Fruit fly (Drosophila melanogaster) ovary, adult (tissue): Measurements from ENCODE around the gene AMPKalpha.

ENCODE experiments used
- CG17801 ChIP-seq: fragments of 200-800 bp; optimal IDR thresholded peaks from 2 replicates; lab custom pipeline; 2019; ENCODE audit warnings: missing biosample characterization, mild to moderate bottlenecking, missing genetic modification characterization, moderate library complexity; ENCODE audit not compliant: partially characterized antibody

Gene AMPKalpha

DNA sequence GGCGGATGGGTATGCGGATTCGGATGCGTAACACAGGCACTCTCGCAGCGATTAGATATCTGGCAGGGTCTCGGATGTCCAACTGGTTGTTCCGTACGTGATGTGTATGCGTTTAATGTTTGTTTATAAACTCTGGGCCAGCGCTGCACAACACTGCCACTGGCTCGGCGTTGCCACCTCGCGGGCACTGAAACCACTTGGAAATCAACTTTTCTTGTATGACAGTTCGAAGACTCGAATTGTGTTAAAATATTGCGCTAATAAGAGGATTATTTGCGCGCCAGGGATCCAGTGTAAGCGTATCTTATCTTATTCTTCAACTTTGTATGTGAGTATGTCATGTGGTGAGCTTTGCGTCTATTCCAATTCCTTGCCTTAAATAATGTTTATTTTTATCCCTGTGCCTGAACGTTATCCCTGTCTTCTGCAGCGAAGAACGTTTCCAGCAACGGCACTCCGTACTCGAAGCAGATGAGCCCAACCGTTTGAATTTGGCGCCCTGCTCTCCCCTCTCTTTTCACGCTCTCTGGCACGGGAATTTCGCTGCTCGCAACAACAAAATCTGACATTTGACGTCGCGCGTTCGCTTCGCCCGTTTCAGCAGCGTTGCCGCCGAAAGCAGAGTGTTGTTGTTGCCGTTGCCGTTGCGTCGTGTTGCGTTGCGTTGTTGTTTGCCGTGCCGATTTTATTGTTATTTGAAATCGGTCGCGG, 5.2 kb downstream of the AMPKalpha start, which contains the start of the genes CG3719 and CG32813:
Gene CG3719, minus strand, starts transcription at position 131 of the 711 bp plus-strand sequence.
Gene CG32813, plus strand, starts transcription at position 565 of the 711 bp plus-strand sequence.
- TF ChIP-seq CG17801 (GFP tag; lab: Kevin White, UChicago): no peak

DNA sequence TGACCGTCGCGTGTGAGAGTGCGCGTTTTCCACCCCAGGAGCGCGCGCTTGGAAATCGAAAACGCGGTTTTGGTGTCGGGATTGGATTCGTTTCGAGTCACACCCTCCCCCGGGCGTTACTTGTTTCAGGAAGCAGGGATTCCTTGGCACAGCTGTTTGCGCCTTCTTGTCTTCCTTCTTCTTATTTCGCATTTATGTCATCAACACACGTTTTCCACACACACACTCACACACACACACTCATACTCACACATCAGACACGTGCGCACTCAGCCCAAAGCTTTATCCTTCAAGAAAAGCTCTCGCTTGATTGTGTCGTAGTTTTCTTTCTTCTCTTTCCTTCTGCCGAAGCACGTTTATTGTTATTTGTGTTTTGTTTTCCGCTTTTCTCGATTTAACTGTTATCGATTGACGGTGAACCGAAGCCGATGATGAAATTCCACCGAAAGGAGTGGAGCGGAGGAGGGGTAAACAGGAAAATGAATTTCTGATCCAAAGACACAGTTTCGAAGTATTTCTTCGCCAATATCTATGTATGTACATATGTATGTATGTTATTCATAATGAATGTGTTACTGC, 6.2 kb downstream of the AMPKalpha start:
- TF ChIP-seq CG17801 (GFP tag; lab: Kevin White, UChicago): no peak

dm6 chrX:1382489-1382888, 7.2 kb downstream of the AMPKalpha start:
- no peak for TF ChIP-seq CG17801 (GFP tag; lab: Kevin White, UChicago)

DNA sequence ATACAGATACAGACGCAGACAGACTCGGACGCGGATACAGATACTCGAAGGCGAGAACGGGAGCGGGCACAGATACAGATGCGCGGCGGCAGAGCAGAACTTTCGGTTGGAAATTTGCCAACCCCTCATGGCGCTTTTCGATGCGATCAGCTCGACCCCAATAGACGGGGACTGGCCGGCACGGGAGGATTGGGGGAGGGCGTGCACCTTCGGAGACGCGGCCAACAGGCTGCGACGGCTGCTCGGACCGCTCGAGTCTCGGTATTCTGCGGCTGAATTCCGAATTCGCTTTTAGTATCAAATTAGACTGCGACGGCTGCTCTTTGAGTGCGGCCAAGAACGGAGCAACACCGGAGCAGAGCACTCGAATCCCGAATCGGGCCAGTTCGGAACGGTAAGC, 8.9 kb downstream of the AMPKalpha start:
- TF ChIP-seq CG17801 (GFP tag; lab: Kevin White, UChicago): no peak

dm6 chrX:1387149-1387752, 11.9 kb downstream of the AMPKalpha start:
- no peak for TF ChIP-seq CG17801 (GFP tag; lab: Kevin White, UChicago)

dm6 chrX:1388148-1388703, 12.9 kb downstream of the AMPKalpha start:
- TF ChIP-seq CG17801 (GFP tag; lab: Kevin White, UChicago): no peak

dm6 chrX:1392875-1393274, 17.5 kb downstream of the AMPKalpha start, which contains the start of gene Rilpl:
Rilpl (plus strand) TSS chrX:1393054.
- TF ChIP-seq CG17801 (GFP tag; lab: Kevin White, UChicago): peak; percentile 58

- no peak for TF ChIP-seq CG17801 (GFP tag; lab: Kevin White, UChicago)
Observed at dm6 chrX:1397649-1398454, 22.5 kb downstream of the AMPKalpha start.

- no peak for TF ChIP-seq CG17801 (GFP tag; lab: Kevin White, UChicago)
Observed at dm6 chrX:1398455-1399055, 23.2 kb downstream of the AMPKalpha start.

DNA sequence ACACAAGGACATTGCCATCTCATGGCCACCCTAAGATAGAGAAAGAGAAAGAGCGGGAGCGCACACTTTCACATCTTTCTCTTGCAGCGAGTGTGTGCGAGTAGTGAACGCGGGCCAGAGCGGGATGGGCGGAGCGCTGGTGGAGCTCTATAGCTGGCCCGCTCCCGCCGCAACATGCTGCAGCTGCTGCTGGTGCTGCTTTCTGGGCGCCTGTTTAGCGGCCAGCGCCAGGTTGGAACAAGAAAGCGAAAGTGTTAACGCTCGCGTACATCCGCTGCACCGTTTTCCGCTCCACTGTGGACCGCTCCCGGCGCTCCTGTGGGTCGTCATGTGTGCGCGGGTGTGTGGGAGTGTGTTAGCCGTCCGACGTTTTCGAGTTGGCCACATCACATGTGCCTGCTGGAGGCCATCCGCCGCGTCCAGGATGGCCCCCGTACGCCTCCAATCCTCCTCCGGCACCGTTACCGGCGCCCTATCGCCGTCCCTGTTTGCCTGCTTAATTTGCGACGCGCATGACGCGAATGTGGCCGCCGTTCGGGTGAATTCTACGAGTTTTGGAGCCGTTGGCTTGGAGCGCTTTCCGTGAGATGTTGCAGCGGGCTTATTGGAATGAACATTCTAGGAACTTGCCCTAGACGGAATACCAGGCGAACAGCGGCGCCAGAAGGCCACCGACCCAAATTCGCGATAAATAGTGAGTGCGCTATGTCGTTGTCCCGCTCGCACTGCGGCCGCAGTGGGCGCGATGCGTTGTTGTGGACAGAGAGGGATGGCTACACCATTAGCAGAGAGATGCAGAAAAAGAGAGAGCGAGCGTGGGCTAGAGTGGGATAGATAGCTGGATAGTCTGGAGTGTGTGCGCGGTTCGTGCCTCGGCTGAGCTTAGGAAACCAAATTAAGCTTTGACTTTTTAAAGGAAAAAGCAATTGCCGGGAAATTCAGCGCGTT, 24.0 kb downstream of the AMPKalpha start:
- TF ChIP-seq CG17801 (GFP tag; lab: Kevin White, UChicago): no peak

DNA sequence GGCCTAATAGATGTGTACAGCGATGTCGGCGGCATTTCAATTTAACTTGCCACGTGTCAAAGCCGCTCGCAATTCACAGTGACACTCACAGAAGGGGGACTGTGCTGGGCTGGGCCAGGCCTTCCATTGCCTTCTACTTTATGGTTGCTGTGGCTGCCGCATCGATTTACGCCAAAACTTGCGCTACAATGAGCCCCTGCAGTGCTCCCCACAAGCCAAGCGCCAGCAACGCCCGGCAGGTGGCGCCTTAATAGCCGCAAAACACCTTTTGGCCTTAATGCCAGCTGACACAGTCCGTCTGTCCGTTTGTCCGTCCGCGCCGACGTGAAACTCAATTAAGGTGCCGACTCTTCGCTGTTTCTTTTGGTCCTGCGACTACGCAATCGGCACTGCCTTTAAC, 29.7 kb downstream of the AMPKalpha start:
- no peak for TF ChIP-seq CG17801 (GFP tag; lab: Kevin White, UChicago)

- no peak for TF ChIP-seq CG17801 (GFP tag; lab: Kevin White, UChicago)
Observed at dm6 chrX:1405779-1406178, 30.4 kb downstream of the AMPKalpha start.

dm6 chrX:1407683-1408082, 32.3 kb downstream of the AMPKalpha start:
- TF ChIP-seq CG17801 (GFP tag; lab: Kevin White, UChicago): no peak
